Fruit fly (Drosophila melanogaster): ENCODE measurements around the gene CG15765.

DNA sequence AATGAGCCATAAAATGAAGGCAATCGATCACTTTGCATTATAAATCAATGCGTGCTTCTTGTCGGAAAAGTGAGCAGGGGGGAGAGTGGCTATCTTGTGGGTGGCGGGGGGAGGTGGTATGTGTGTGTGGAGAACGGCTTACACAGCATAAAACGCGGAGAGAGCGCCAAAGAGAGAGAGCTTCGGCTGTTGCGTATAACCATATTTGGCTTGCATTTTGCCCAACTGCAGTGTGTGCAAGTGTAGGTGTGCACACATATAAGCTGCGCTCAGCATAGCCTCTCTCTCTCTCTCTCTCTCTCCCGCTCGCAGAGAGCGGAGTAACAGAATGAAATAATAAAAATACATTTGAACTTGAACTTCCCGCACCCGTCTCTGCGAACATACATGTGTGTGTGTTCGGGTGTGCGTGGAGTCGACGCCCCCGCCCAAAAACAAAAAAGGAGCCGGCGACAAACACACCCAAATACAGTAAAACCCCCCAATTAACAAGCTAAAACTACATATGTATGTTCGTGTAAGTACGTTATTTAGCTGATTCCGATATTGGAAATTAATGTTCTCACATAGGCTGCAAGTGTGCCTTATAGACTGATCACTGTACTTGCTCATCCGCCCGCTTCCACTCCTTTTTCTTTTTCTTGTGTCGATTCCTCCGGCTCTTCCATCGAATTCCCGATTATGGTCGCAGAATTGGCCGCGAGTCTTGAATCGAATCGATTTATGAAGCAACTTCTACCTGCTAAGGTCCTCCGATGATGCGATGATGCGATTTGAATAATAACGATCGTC is 68.6 kb downstream of the CG15765 start:
- TF ChIP-seq ttk (optimal IDR thresholded peaks at IDR 0.05) (no peak), Sin3A (optimal IDR thresholded peaks at IDR 0.05) (no peak), insv (optimal IDR thresholded peaks at IDR 0.05) (no peak)
